Worm (Caenorhabditis elegans) whole organism, L3 larva: ENCODE data around the gene elo-3.

Experiments used
- aly-2 ChIP-seq: fragments of 150-350 bp; optimal IDR thresholded peaks from 2 replicates; lab custom pipeline; 2014; ENCODE audit warnings: missing biosample characterization, missing genetic modification characterization
- elt-3 ChIP-seq, 3 experiments: fragments of 150-350 bp in 1 of 3; sonication (generic microtip) in 2 of 3; optimal IDR thresholded peaks; 2 replicates in 2 of 3; 4 replicates in 1 of 3; lab custom pipeline; 2014 to 2017; ENCODE audit warnings: missing biosample characterization in 3 of 3, missing genetic modification characterization in 3 of 3
- lin-39 ChIP-seq: fragments of 150-350 bp; optimal IDR thresholded peaks from 2 replicates; lab custom pipeline; 2018; ENCODE audit warnings: missing biosample characterization, missing genetic modification reagents, missing genetic modification characterization
- nhr-28 ChIP-seq: fragments of 150-350 bp; optimal IDR thresholded peaks from 2 replicates; lab custom pipeline; 2014; ENCODE audit warnings: missing biosample characterization, missing genetic modification characterization
- sea-2 ChIP-seq: fragments of 150-350 bp; sonication (generic microtip); optimal IDR thresholded peaks from 4 replicates; lab custom pipeline; 2014; ENCODE audit warnings: missing biosample characterization, missing genetic modification reagents, missing genetic modification characterization

DNA sequence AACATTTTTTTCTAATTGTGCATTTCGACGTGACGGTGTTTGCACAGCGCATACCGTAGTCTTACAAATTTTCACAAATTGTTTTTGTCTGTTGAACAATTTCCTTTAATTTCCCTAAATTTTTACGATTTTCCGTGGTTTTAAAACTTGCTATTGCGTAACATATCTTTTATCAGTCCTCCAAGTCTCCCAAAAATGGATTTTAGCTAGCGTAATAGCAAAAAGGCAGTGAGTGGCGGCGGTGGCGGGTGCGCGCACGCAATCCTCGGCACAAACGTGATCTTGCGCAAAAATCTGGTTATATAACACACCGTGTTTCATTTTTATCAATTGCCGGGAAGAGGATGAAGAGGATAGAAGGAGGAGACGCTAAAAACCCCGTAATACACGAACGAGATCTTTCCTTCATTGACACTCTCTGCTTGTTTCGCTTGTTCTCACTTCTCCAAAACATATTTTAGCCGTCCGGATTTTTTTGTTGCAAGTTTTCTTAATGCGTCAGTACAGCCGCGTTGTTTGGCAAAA is 1.2 kb upstream of the elo-3 start:
- TF ChIP-seq elt-3 (tag; optimal IDR thresholded peaks at IDR 0.05; lab: Kevin White, UChicago): no peak
- no peak for TF ChIP-seq lin-39
- no peak for TF ChIP-seq sea-2
- no peak for TF ChIP-seq nhr-28 (tag; lab: Kevin White, UChicago)
- no peak for TF ChIP-seq aly-2 (tag; lab: Kevin White, UChicago)
